Worm (Caenorhabditis elegans) whole organism, L2 larva: Measurements from ENCODE around the gene ZK1321.1.

Source experiments
- ceh-82 ChIP-seq: fragments of 150-350 bp; optimal IDR thresholded peaks from 2 replicates; lab custom pipeline; 2014; ENCODE audit warnings: missing biosample characterization, missing genetic modification characterization
- nhr-10 ChIP-seq: sonication (generic microtip); optimal IDR thresholded peaks from 2 replicates; lab custom pipeline; 2017; ENCODE audit warnings: missing biosample characterization, missing genetic modification characterization
- nhr-21 ChIP-seq: fragments of 150-350 bp; optimal IDR thresholded peaks from 2 replicates; lab custom pipeline; 2014; ENCODE audit warnings: missing biosample characterization, missing genetic modification characterization
- nhr-23 ChIP-seq: fragments of 150-350 bp; optimal IDR thresholded peaks from 2 replicates; lab custom pipeline; 2014; ENCODE audit warnings: missing biosample characterization, missing genetic modification reagents, missing genetic modification characterization
- ztf-1 ChIP-seq: fragments of 200-800 bp; sonication (Bioruptor generic); conservative IDR thresholded peaks from 2 replicates; pipeline ENCODE4 v1.3.6; 2022; ENCODE audit warnings: missing genetic modification characterization, missing compliant biosample characterization

DNA sequence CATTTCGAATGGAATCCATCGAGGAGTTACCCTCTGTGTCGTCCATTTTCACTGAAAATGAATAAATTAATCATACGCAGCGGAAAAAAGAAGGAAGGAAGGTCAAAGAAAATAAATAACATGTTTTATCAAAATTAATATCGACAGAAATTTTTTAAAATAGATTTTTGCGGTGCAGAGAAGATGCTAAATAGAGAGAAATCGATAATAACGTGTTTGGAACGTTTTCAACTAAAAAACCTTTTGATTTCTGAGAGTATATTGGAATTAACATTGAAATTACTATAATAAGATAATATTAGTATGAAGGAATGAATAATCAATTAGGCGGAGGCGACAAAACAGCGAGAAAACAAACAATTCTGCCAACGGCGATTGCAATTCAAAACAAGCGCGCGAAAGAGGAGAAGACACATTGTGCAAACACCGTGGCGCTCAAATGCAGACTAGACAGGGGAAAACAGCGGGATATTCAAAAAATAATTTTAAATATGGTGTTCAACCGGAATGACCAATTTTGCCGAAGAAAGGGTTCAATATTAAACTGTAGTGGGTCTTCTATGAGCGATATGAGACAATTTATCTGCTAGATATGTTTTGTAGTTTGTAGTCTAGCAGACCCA is 37.3 kb upstream of the ZK1321.1 start, which contains the start of gene wee-1.3:
- TF ChIP-seq nhr-23 (tag; lab: Kevin White, UChicago) (no peak), nhr-10 (tag; lab: Kevin White, UChicago) (no peak), ztf-1 (GFP tag; lab: Robert Waterston, UW) (no peak), nhr-21 (tag; lab: Kevin White, UChicago) (peak; percentile 63), ceh-82 (tag; lab: Kevin White, UChicago) (no peak)
